Worm (Caenorhabditis elegans): ENCODE data around the gene enri-2.

The enri-2 gene

ce11 chrX:14562286-14563086 is 16.8 kb downstream of the enri-2 start (continued):
- TF ChIP-seq ceh-44 (GFP tag; IDR thresholded peaks at IDR 0.05) (no peak), ceh-20 (GFP tag; IDR thresholded peaks at IDR 0.05) (peak; percentile 43; the same call in 1 of the 2 replicates), arid-1 (GFP tag; conservative IDR thresholded peaks at IDR 0.05) (no peak), php-3 (GFP tag; IDR thresholded peaks at IDR 0.05) (no peak), hlh-30 (tag; optimal IDR thresholded peaks at IDR 0.05; ENCODE audit: insufficient read depth) (peak; percentile 78), Y75B8A.6 (GFP tag; IDR thresholded peaks at IDR 0.05) (no peak), unc-130 (GFP tag; optimal IDR thresholded peaks at IDR 0.05) (no peak), mdl-1 (tag; optimal IDR thresholded peaks at IDR 0.05) (peak in 1 of 2 experiments; percentile 30), dmd-8 (GFP tag; IDR thresholded peaks at IDR 0.05) (no peak), ctbp-1 (GFP tag; IDR thresholded peaks at IDR 0.05) (peak; percentile 89), zfp-3 (GFP tag; conservative IDR thresholded peaks at IDR 0.05) (no peak), dmd-6 (GFP tag; IDR thresholded peaks at IDR 0.05) (peak; percentile 82), ZK546.5 (tag; optimal IDR thresholded peaks at IDR 0.05) (no peak), vab-7 (GFP tag; IDR thresholded peaks at IDR 0.05) (no peak), T20F7.1 (GFP tag; optimal IDR thresholded peaks at IDR 0.05) (no peak), nhr-41 (GFP tag; IDR thresholded peaks at IDR 0.05) (no peak), mes-2 (tag; optimal IDR thresholded peaks at IDR 0.05; ENCODE audit: poor library complexity, severe bottlenecking) (peak; percentile 7), ceh-28 (tag; optimal IDR thresholded peaks at IDR 0.05) (no peak)

ce11 chrX:14563818-14564217 is 18.2 kb downstream of the enri-2 start:
- peak in 1 of 2 experiments; percentile 18 for TF ChIP-seq daf-16 (GFP tag; optimal IDR thresholded peaks at IDR 0.05)
- TF ChIP-seq daf-16 (tag; optimal IDR thresholded peaks at IDR 0.05): peak; percentile 4
- 0 out of 2 replicates have a peak, but pooled peaks have one; percentile 16 for TF ChIP-seq tra-1 (GFP tag; IDR thresholded peaks at IDR 0.05)
- TF ChIP-seq dmd-9 (GFP tag; IDR thresholded peaks at IDR 0.05): no peak
- TF ChIP-seq zag-1 (tag; optimal IDR thresholded peaks at IDR 0.05): no peak
- TF ChIP-seq hlh-11 (tag; optimal IDR thresholded peaks at IDR 0.05): peak; percentile 4
- no peak for TF ChIP-seq F49E8.2 (tag; optimal IDR thresholded peaks at IDR 0.05; ENCODE audit: borderline replicate concordance)
- TF ChIP-seq dmd-6 (GFP tag; IDR thresholded peaks at IDR 0.05): peak; percentile 36
- peak; percentile 51 for TF ChIP-seq nhr-28 (tag; optimal IDR thresholded peaks at IDR 0.05)
- no peak for TF ChIP-seq snpc-1.2 (GFP tag; IDR thresholded peaks at IDR 0.05)
- peak; percentile 82 for TF ChIP-seq aha-1 (tag)
- no peak for TF ChIP-seq ama-1 (optimal IDR thresholded peaks at IDR 0.05)
- no peak for TF ChIP-seq mxl-3 (GFP tag; optimal IDR thresholded peaks at IDR 0.05)
- peak in 1 of 2 experiments; percentile 90 for TF ChIP-seq unc-62 (GFP tag; optimal IDR thresholded peaks at IDR 0.05 in 1 of 2)
- no peak for TF ChIP-seq unc-62 (tag; optimal IDR thresholded peaks at IDR 0.05)

ce11 chrX:14565245-14565644 is 19.6 kb downstream of the enri-2 start:
- TF ChIP-seq unc-62 (GFP tag; optimal IDR thresholded peaks at IDR 0.05 in 1 of 2) (peak in 1 of 2 experiments; percentile 69), unc-62 (tag; optimal IDR thresholded peaks at IDR 0.05) (no peak), dve-1 (tag; optimal IDR thresholded peaks at IDR 0.05; ENCODE audit: insufficient read depth) (peak; percentile 14), dmd-6 (GFP tag; IDR thresholded peaks at IDR 0.05) (peak; percentile 52), egl-43 (GFP tag; IDR thresholded peaks at IDR 0.05) (0 out of 2 replicates have a peak, but pooled peaks have one; percentile 10), hif-1 (tag; optimal IDR thresholded peaks at IDR 0.05) (no peak), lin-1 (GFP tag; IDR thresholded peaks at IDR 0.05) (no peak), mes-2 (tag; optimal IDR thresholded peaks at IDR 0.05; ENCODE audit: poor library complexity, severe bottlenecking) (peak; percentile 9)

Data from whole organism, L4 larva.